Fruit fly (Drosophila melanogaster) whole organism, embryonic: ENCODE measurements around the gene mxt.
A peak's percentile ranks its signal among the peaks of the same experiment; 100 is the strongest.

ENCODE experiments used
- Abd-B ChIP-seq: fragments of 200-800 bp; sonication (Bioruptor generic); optimal IDR thresholded peaks from 2 replicates; lab custom pipeline; 2018; ENCODE audit warnings: missing biosample characterization, mild to moderate bottlenecking, missing genetic modification characterization, moderate library complexity
- B-H2 ChIP-seq: fragments of 200-800 bp; sonication (Bioruptor generic); optimal IDR thresholded peaks from 2 replicates; lab custom pipeline; 2018; ENCODE audit warnings: missing biosample characterization, mild to moderate bottlenecking, missing genetic modification characterization
- CG10366 ChIP-seq: fragments of 200-800 bp; sonication (Bioruptor generic); IDR thresholded peaks from 2 replicates; pipeline ENCODE4 v1.3.6; 2022; ENCODE audit warnings: missing biosample characterization, missing genetic modification characterization
- CG10654 ChIP-seq: fragments of 200-800 bp; sonication (Bioruptor generic); optimal IDR thresholded peaks from 2 replicates; lab custom pipeline; 2016; ENCODE audit warnings: missing biosample characterization, missing genetic modification characterization
- CG11247 ChIP-seq: fragments of 200-800 bp; sonication (Bioruptor generic); IDR thresholded peaks from 2 replicates; pipeline ENCODE4 v1.3.6; 2022; ENCODE audit warnings: missing biosample characterization, missing genetic modification characterization
- CG11560 ChIP-seq: fragments of 200-800 bp; sonication (Bioruptor generic); IDR thresholded peaks from 3 replicates; pipeline ENCODE4 v1.3.6; 2022; ENCODE audit warnings: missing biosample characterization, missing genetic modification characterization
- CG11695 ChIP-seq: fragments of 200-800 bp; sonication (Bioruptor generic); IDR thresholded peaks from 3 replicates; pipeline ENCODE4 v1.3.6; 2022; ENCODE audit warnings: missing biosample characterization, missing genetic modification characterization
- CG11723 ChIP-seq: fragments of 200-800 bp; sonication (Bioruptor generic); optimal IDR thresholded peaks from 2 replicates; lab custom pipeline; 2017; ENCODE audit warnings: missing biosample characterization, mild to moderate bottlenecking, missing genetic modification characterization
- CG12104 ChIP-seq: fragments of 200-800 bp; sonication (Bioruptor generic); optimal IDR thresholded peaks from 3 replicates; lab custom pipeline; 2016; ENCODE audit warnings: missing biosample characterization, missing genetic modification characterization
- CG12942 ChIP-seq: fragments of 200-800 bp; sonication (Bioruptor generic); optimal IDR thresholded peaks from 3 replicates; lab custom pipeline; 2016; ENCODE audit warnings: missing biosample characterization, missing genetic modification characterization
- CG14667 ChIP-seq: fragments of 200-800 bp; sonication (Bioruptor generic); IDR thresholded peaks from 2 replicates; pipeline ENCODE4 v1.3.6; 2022; ENCODE audit warnings: missing biosample characterization, missing genetic modification characterization
- CG15601 ChIP-seq: fragments of 200-800 bp; sonication (Bioruptor generic); optimal IDR thresholded peaks from 3 replicates; lab custom pipeline; 2019; ENCODE audit warnings: missing biosample characterization, mild to moderate bottlenecking, missing genetic modification characterization, moderate library complexity
- CG15696 ChIP-seq: fragments of 200-800 bp; sonication (Bioruptor generic); optimal IDR thresholded peaks from 2 replicates; lab custom pipeline; 2019; ENCODE audit warnings: missing biosample characterization, mild to moderate bottlenecking, missing genetic modification characterization, moderate library complexity
- CG17359 ChIP-seq: fragments of 200-800 bp; sonication (Bioruptor generic); optimal IDR thresholded peaks from 3 replicates; lab custom pipeline; 2018; ENCODE audit warnings: missing biosample characterization, mild to moderate bottlenecking, missing genetic modification characterization, moderate library complexity
- CG17612 ChIP-seq: fragments of 200-800 bp; sonication (Bioruptor generic); IDR thresholded peaks from 2 replicates; pipeline ENCODE4 v1.3.6; 2022; ENCODE audit warnings: missing biosample characterization, missing genetic modification characterization
- CG31365 ChIP-seq: fragments of 200-800 bp; sonication (Bioruptor generic); optimal IDR thresholded peaks from 2 replicates; lab custom pipeline; 2018; ENCODE audit warnings: missing biosample characterization, mild to moderate bottlenecking, missing genetic modification characterization
- CG3163 ChIP-seq: fragments of 200-800 bp; sonication (Bioruptor generic); optimal IDR thresholded peaks from 3 replicates; lab custom pipeline; 2016; ENCODE audit warnings: missing biosample characterization, missing genetic modification characterization
- CG3407 ChIP-seq: fragments of 200-800 bp; sonication (Bioruptor generic); optimal IDR thresholded peaks from 2 replicates; lab custom pipeline; 2018; ENCODE audit warnings: missing biosample characterization, mild to moderate bottlenecking, missing genetic modification characterization
- CG3838 ChIP-seq: fragments of 200-800 bp; sonication (Bioruptor generic); optimal IDR thresholded peaks from 3 replicates; lab custom pipeline; 2016; ENCODE audit warnings: missing biosample characterization, missing genetic modification characterization
- CG4730 ChIP-seq: fragments of 200-800 bp; sonication (Bioruptor generic); IDR thresholded peaks from 2 replicates; pipeline ENCODE4 v1.3.6; 2022; ENCODE audit warnings: missing biosample characterization, missing genetic modification characterization
- CG4854 ChIP-seq: fragments of 200-800 bp; sonication (Bioruptor generic); optimal IDR thresholded peaks from 2 replicates; lab custom pipeline; 2016; ENCODE audit warnings: missing biosample characterization, missing genetic modification characterization, inconsistent platforms
- CG6765 ChIP-seq: fragments of 200-800 bp; sonication (Bioruptor generic); optimal IDR thresholded peaks from 3 replicates; lab custom pipeline; 2017; ENCODE audit warnings: missing biosample characterization, mild to moderate bottlenecking, missing genetic modification characterization
- CG7357 ChIP-seq: fragments of 200-800 bp; sonication (Bioruptor generic); IDR thresholded peaks from 3 replicates; pipeline ENCODE4 v1.3.6; 2022; ENCODE audit warnings: missing biosample characterization, missing genetic modification characterization
- CG8281 ChIP-seq: fragments of 200-800 bp; sonication (Bioruptor generic); optimal IDR thresholded peaks from 2 replicates; lab custom pipeline; 2018; ENCODE audit warnings: missing biosample characterization, mild to moderate bottlenecking, missing genetic modification characterization, moderate library complexity
- CG9932 ChIP-seq: fragments of 200-800 bp; sonication (Bioruptor generic); IDR thresholded peaks from 2 replicates; pipeline ENCODE4 v1.3.6; 2022; ENCODE audit warnings: missing biosample characterization, missing genetic modification characterization
- D ChIP-seq, 2 experiments: fragments of 200-800 bp in 1 of 2; fragments of >200 bp in 1 of 2; sonication (Bioruptor generic) in 1 of 2; optimal IDR thresholded peaks; 2 replicates in 1 of 2; 3 replicates in 1 of 2; lab custom pipeline; 2017; ENCODE audit warnings: mild to moderate bottlenecking in 1 of 2, missing biosample characterization in 1 of 2, missing genetic modification characterization in 1 of 2, missing genetic modification reagents in 1 of 2
- Deaf1 ChIP-seq: fragments of 200-800 bp; optimal IDR thresholded peaks from 3 replicates; lab custom pipeline; 2019; ENCODE audit warnings: missing biosample characterization, mild to moderate bottlenecking, missing genetic modification characterization, moderate library complexity
- Dfd ChIP-seq, 2 experiments: fragments of >200 bp; optimal IDR thresholded peaks; 2 replicates each; lab custom pipeline; 2017; ENCODE audit warnings: missing biosample characterization in 2 of 2, missing genetic modification characterization in 2 of 2
- Dip2 ChIP-seq: fragments of 200-800 bp; sonication (Bioruptor generic); IDR thresholded peaks from 2 replicates; pipeline ENCODE4 v1.3.6; 2022; ENCODE audit warnings: missing biosample characterization, missing genetic modification characterization
- Doc2 ChIP-seq: fragments of 200-800 bp; sonication (Bioruptor generic); IDR thresholded peaks from 2 replicates; pipeline ENCODE4 v1.3.6; 2022; ENCODE audit warnings: missing biosample characterization, missing genetic modification characterization
- Dp ChIP-seq: fragments of 200-800 bp; sonication (Bioruptor generic); optimal IDR thresholded peaks from 2 replicates; lab custom pipeline; 2018; ENCODE audit warnings: missing biosample characterization, mild to moderate bottlenecking, missing genetic modification characterization, moderate library complexity
- Hr3 ChIP-seq: fragments of 200-800 bp; sonication (Bioruptor generic); optimal IDR thresholded peaks from 3 replicates; lab custom pipeline; 2016; ENCODE audit warnings: missing biosample characterization, missing genetic modification characterization
- Lim3 ChIP-seq: fragments of 200-800 bp; sonication (Bioruptor generic); IDR thresholded peaks from 2 replicates; pipeline ENCODE4 v1.3.6; 2022; ENCODE audit warnings: missing biosample characterization, missing genetic modification characterization
- MBD-R2 ChIP-seq: fragments of 200-800 bp; sonication (Bioruptor generic); IDR thresholded peaks from 2 replicates; pipeline ENCODE4 v1.3.6; 2022; ENCODE audit warnings: missing biosample characterization, missing genetic modification characterization
- NC2α ChIP-seq: fragments of 200-800 bp; sonication (Bioruptor generic); optimal IDR thresholded peaks from 2 replicates; lab custom pipeline; 2016; ENCODE audit warnings: missing biosample characterization, missing genetic modification characterization
- Nf-YB ChIP-seq: fragments of 200-800 bp; sonication (Bioruptor generic); optimal IDR thresholded peaks from 3 replicates; lab custom pipeline; 2019; ENCODE audit warnings: missing biosample characterization, mild to moderate bottlenecking, missing genetic modification characterization, moderate library complexity
- TFAM ChIP-seq: fragments of 200-800 bp; sonication (Bioruptor generic); optimal IDR thresholded peaks from 2 replicates; lab custom pipeline; 2017; ENCODE audit warnings: missing biosample characterization, missing genetic modification characterization, inconsistent platforms
- YL-1 ChIP-seq: fragments of 200-800 bp; sonication (Bioruptor generic); optimal IDR thresholded peaks from 3 replicates; lab custom pipeline; 2017; ENCODE audit warnings: missing biosample characterization, mild to moderate bottlenecking, missing genetic modification characterization
- cg ChIP-seq: fragments of 200-800 bp; sonication (Bioruptor generic); optimal IDR thresholded peaks from 3 replicates; lab custom pipeline; 2019; ENCODE audit warnings: missing biosample characterization, mild to moderate bottlenecking, missing genetic modification characterization, moderate library complexity
- chm ChIP-seq: fragments of 200-800 bp; sonication (Bioruptor generic); IDR thresholded peaks from 2 replicates; pipeline ENCODE4 v1.3.6; 2022; ENCODE audit warnings: missing biosample characterization, missing genetic modification characterization
- emc ChIP-seq: fragments of 200-800 bp; sonication (Bioruptor generic); optimal IDR thresholded peaks from 2 replicates; lab custom pipeline; 2016; ENCODE audit warnings: missing biosample characterization, missing genetic modification characterization
- exex ChIP-seq: fragments of 200-800 bp; sonication (Bioruptor generic); optimal IDR thresholded peaks from 4 replicates; lab custom pipeline; 2018; ENCODE audit warnings: missing biosample characterization, mild to moderate bottlenecking, missing genetic modification characterization, moderate library complexity
- fu2 ChIP-seq: fragments of 200-800 bp; sonication (Bioruptor generic); optimal IDR thresholded peaks from 2 replicates; lab custom pipeline; 2016; ENCODE audit warnings: missing biosample characterization, missing genetic modification characterization
- hth ChIP-seq: fragments of >200 bp; optimal IDR thresholded peaks from 2 replicates; lab custom pipeline; 2017; ENCODE audit warnings: inconsistent platforms
- insv ChIP-seq, 2 experiments: fragments of 200-800 bp; sonication (Bioruptor generic); optimal IDR thresholded peaks; 3 replicates each; lab custom pipeline; 2016 to 2018; ENCODE audit warnings: missing biosample characterization in 2 of 2, missing genetic modification characterization in 2 of 2
- jigr1 ChIP-seq: fragments of 200-800 bp; sonication (Bioruptor generic); IDR thresholded peaks from 3 replicates; pipeline ENCODE4 v1.3.6; 2022; ENCODE audit warnings: missing biosample characterization, missing genetic modification characterization
- pfk ChIP-seq: fragments of 200-800 bp; sonication (Bioruptor generic); optimal IDR thresholded peaks from 2 replicates; lab custom pipeline; 2018; ENCODE audit warnings: missing biosample characterization, mild to moderate bottlenecking, missing genetic modification characterization, moderate library complexity
- row ChIP-seq: fragments of 200-800 bp; sonication (Bioruptor generic); IDR thresholded peaks from 3 replicates; pipeline ENCODE4 v1.3.6; 2022; ENCODE audit warnings: missing biosample characterization, missing genetic modification characterization
- sens-2 ChIP-seq: fragments of 200-800 bp; sonication (Bioruptor generic); IDR thresholded peaks from 2 replicates; pipeline ENCODE4 v1.3.6; 2022; ENCODE audit warnings: missing biosample characterization, missing genetic modification characterization
- sob ChIP-seq: fragments of 200-800 bp; sonication (Bioruptor generic); IDR thresholded peaks from 2 replicates; pipeline ENCODE4 v1.3.6; 2022; ENCODE audit warnings: missing biosample characterization, missing genetic modification characterization
- sr ChIP-seq: fragments of 200-800 bp; sonication (Bioruptor generic); IDR thresholded peaks from 3 replicates; pipeline ENCODE4 v1.3.6; 2022; ENCODE audit warnings: missing biosample characterization, missing genetic modification characterization
- ttk ChIP-seq: fragments of 200-800 bp; sonication (Bioruptor generic); IDR thresholded peaks from 2 replicates; pipeline ENCODE4 v2.1.2; 2022; ENCODE audit warnings: missing biosample characterization, missing genetic modification characterization

mxt gene

dm6 chr2L:4861503-4861902 lies 14.4 kb upstream of the mxt start (continued):
- TF ChIP-seq sob (GFP tag; lab: Robert Waterston, UW) = 0 out of 2 replicates have a peak, but pooled peaks have one; percentile 37
- no peak for TF ChIP-seq emc (GFP tag; lab: Kevin White, UChicago)
- no peak for TF ChIP-seq chm
- no peak for TF ChIP-seq Dfd (GFP tag; optimal IDR thresholded peaks at IDR 0.05; lab: Kevin White, UChicago)
- no peak for TF ChIP-seq pfk (GFP tag; lab: Kevin White, UChicago)
- TF ChIP-seq fu2 (GFP tag; lab: Kevin White, UChicago) = no peak
- TF ChIP-seq CG10654 (GFP tag; lab: Kevin White, UChicago) = peak; percentile 4
- no peak for TF ChIP-seq NC2α
- no peak for TF ChIP-seq D (optimal IDR thresholded peaks at IDR 0.05; lab: Kevin White, UChicago)
- no peak for TF ChIP-seq D (GFP tag; optimal IDR thresholded peaks at IDR 0.05; lab: Kevin White, UChicago)
- peak; percentile 54 for TF ChIP-seq CG14667 (GFP tag; lab: Robert Waterston, UW)
- TF ChIP-seq CG4854 = no peak
- peak; percentile 6 for TF ChIP-seq Abd-B
- TF ChIP-seq Hr3 (GFP tag; lab: Kevin White, UChicago) = no peak
- no peak for TF ChIP-seq CG31365 (tag; lab: Kevin White, UChicago)
- TF ChIP-seq CG17359 (tag; lab: Kevin White, UChicago) = no peak
- TF ChIP-seq CG11560 = no peak
- TF ChIP-seq insv (GFP tag; optimal IDR thresholded peaks at IDR 0.05; lab: Kevin White, UChicago) = no peak
- peak; percentile 33; the same call in 1 of the 2 replicates for TF ChIP-seq MBD-R2 (GFP tag; lab: Robert Waterston, UW)
- TF ChIP-seq CG11723 (GFP tag; lab: Kevin White, UChicago) = no peak
- no peak for TF ChIP-seq CG12104 (GFP tag; lab: Kevin White, UChicago)
- TF ChIP-seq Deaf1 (tag; lab: Kevin White, UChicago) = no peak
- no peak for TF ChIP-seq CG12942 (GFP tag; lab: Kevin White, UChicago)
- 0 out of 3 replicates have a peak, but pooled peaks have one; percentile 27 for TF ChIP-seq CG11695 (GFP tag; lab: Robert Waterston, UW)
- 0 out of 3 replicates have a peak, but pooled peaks have one; percentile 50 for TF ChIP-seq CG7357 (GFP tag; lab: Robert Waterston, UW)
- peak; percentile 65 for TF ChIP-seq row (GFP tag; lab: Robert Waterston, UW)
- no peak for TF ChIP-seq CG3163 (GFP tag; lab: Kevin White, UChicago)
- TF ChIP-seq YL-1 (GFP tag; lab: Kevin White, UChicago) = no peak
- no peak for TF ChIP-seq Dp (GFP tag; lab: Kevin White, UChicago)
- no peak for TF ChIP-seq CG3407 (GFP tag; lab: Kevin White, UChicago)
- no peak for TF ChIP-seq sens-2 (GFP tag; lab: Robert Waterston, UW)
- TF ChIP-seq CG6765 (GFP tag; lab: Kevin White, UChicago) = no peak
- no peak for TF ChIP-seq exex (tag; lab: Kevin White, UChicago)
- 0 out of 2 replicates have a peak, but pooled peaks have one; percentile 23 for TF ChIP-seq CG4730 (GFP tag; lab: Robert Waterston, UW)
- TF ChIP-seq Lim3 (GFP tag; lab: Robert Waterston, UW) = no peak
- TF ChIP-seq CG11247 (GFP tag; lab: Robert Waterston, UW) = no peak
- no peak for TF ChIP-seq TFAM
- TF ChIP-seq B-H2 = no peak
- no peak for TF ChIP-seq hth (lab: Kevin White, UChicago)
- no peak for TF ChIP-seq ttk (GFP tag; lab: Robert Waterston, UW)
- TF ChIP-seq CG9932 = peak; percentile 55
- no peak for TF ChIP-seq cg (GFP tag; lab: Kevin White, UChicago)
- no peak for TF ChIP-seq CG8281 (tag; lab: Kevin White, UChicago)
- no peak for TF ChIP-seq sr (GFP tag; lab: Robert Waterston, UW)
- TF ChIP-seq Doc2 (GFP tag; lab: Robert Waterston, UW) = no peak
- TF ChIP-seq CG10366 (GFP tag; lab: Robert Waterston, UW) = peak; percentile 16; the same call in 1 of the 2 replicates
- TF ChIP-seq jigr1 (GFP tag; lab: Robert Waterston, UW) = peak; percentile 33; the same call in 1 of the 3 replicates
- TF ChIP-seq CG3838 (GFP tag; lab: Kevin White, UChicago) = no peak
- no peak for TF ChIP-seq Dip2 (GFP tag; lab: Robert Waterston, UW)
- no peak for TF ChIP-seq Nf-YB (GFP tag; lab: Kevin White, UChicago)
- TF ChIP-seq CG15601 = no peak
- no peak for TF ChIP-seq CG15696
- TF ChIP-seq CG17612 (GFP tag; lab: Robert Waterston, UW) = no peak
